Worm (Caenorhabditis elegans) whole organism, mixed stage, embryonic: ENCODE data around the gene C36C9.11.

Experiments used
- ces-1 ChIP-seq: fragments of 150-350 bp; optimal IDR thresholded peaks from 2 replicates; lab custom pipeline; 2014; ENCODE audit warnings: missing biosample characterization, missing genetic modification reagents, missing genetic modification characterization
- elt-1 ChIP-seq: sonication (generic microtip); optimal IDR thresholded peaks from 2 replicates; lab custom pipeline; 2017; ENCODE audit warnings: missing genetic modification characterization, mild to moderate bottlenecking, missing compliant biosample characterization, antibody characterized with exemption, moderate library complexity, borderline replicate concordance; ENCODE audit not compliant: insufficient read depth
- lin-13 ChIP-seq: fragments of 150-350 bp; optimal IDR thresholded peaks from 2 replicates; lab custom pipeline; 2014; ENCODE audit warnings: missing biosample characterization, missing genetic modification characterization
- mep-1 ChIP-seq: fragments of 150-350 bp; optimal IDR thresholded peaks from 2 replicates; lab custom pipeline; 2017; ENCODE audit warnings: missing biosample characterization, missing genetic modification reagents, missing genetic modification characterization, inconsistent platforms
- nhr-2 ChIP-seq: fragments of 150-350 bp; optimal IDR thresholded peaks from 2 replicates; lab custom pipeline; 2014; ENCODE audit warnings: missing biosample characterization, missing genetic modification characterization
- nhr-237 ChIP-seq: fragments of 150-350 bp; optimal IDR thresholded peaks from 2 replicates; lab custom pipeline; 2014; ENCODE audit warnings: missing biosample characterization, missing genetic modification characterization
- nhr-28 ChIP-seq: fragments of 150-350 bp; optimal IDR thresholded peaks from 2 replicates; lab custom pipeline; 2014; ENCODE audit warnings: missing biosample characterization, missing genetic modification characterization
- sem-2 ChIP-seq: fragments of 200-800 bp; sonication (Bioruptor generic); optimal IDR thresholded peaks from 2 replicates; lab custom pipeline; 2018; ENCODE audit warnings: mild to moderate bottlenecking, missing genetic modification characterization, missing compliant biosample characterization
- snpc-4 ChIP-seq: fragments of 150-350 bp; optimal IDR thresholded peaks from 2 replicates; lab custom pipeline; 2014; ENCODE audit warnings: missing biosample characterization, missing genetic modification characterization
- ztf-11 ChIP-seq: fragments of 150-350 bp; optimal IDR thresholded peaks from 2 replicates; lab custom pipeline; 2014; ENCODE audit warnings: missing biosample characterization, missing genetic modification characterization

DNA sequence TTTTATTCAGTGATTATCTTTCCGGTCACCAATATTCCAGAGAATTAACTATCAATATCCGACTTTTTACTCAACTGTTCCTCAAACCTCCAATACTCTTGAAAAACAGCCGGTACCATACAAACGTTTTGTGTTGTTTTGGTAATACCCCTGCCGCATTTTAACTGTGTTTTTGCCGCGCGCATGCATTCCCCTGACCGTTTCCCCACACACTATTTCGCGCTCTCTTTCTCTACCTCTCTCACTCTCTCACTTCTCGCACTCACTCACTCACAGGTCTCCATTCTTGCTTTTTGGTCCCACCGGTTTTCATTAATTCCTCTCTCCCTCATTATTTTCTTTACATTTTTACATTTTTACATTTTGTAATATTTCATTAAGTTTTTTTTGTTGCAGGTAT, 4.6 kb upstream of the C36C9.11 start, which contains the start of gene meg-4:
- TF ChIP-seq nhr-237 (tag; lab: Kevin White, UChicago) (no peak), mep-1 (tag; lab: Kevin White, UChicago) (no peak), nhr-2 (tag; lab: Kevin White, UChicago) (no peak), snpc-4 (tag; lab: Kevin White, UChicago) (no peak), ztf-11 (tag; lab: Kevin White, UChicago) (no peak), elt-1 (tag; lab: Kevin White, UChicago) (no peak), nhr-28 (tag; lab: Kevin White, UChicago) (no peak), ces-1 (GFP tag; lab: Kevin White, UChicago) (no peak), lin-13 (tag; lab: Kevin White, UChicago) (no peak), sem-2 (GFP tag; lab: Kevin White, UChicago) (no peak)
